Worm (Caenorhabditis elegans) whole organism, late embryonic: ENCODE results near the gene C29G2.6.

Experiments
- F13H6.1 ChIP-seq: sonication (generic microtip); optimal IDR thresholded peaks from 2 replicates; lab custom pipeline; 2016; ENCODE audit warnings: missing genetic modification characterization, missing compliant biosample characterization
- Y22D7AL.16 ChIP-seq: sonication (generic microtip); optimal IDR thresholded peaks from 2 replicates; lab custom pipeline; 2016; ENCODE audit warnings: missing genetic modification characterization, missing compliant biosample characterization
- ahr-1 ChIP-seq: sonication (generic microtip); optimal IDR thresholded peaks from 2 replicates; lab custom pipeline; 2016; ENCODE audit warnings: missing genetic modification characterization, missing compliant biosample characterization
- elt-2 ChIP-seq: sonication (generic microtip); optimal IDR thresholded peaks from 2 replicates; lab custom pipeline; 2016; ENCODE audit warnings: missing genetic modification reagents, missing genetic modification characterization, missing compliant biosample characterization
- elt-4 ChIP-seq: sonication (generic microtip); optimal IDR thresholded peaks from 2 replicates; lab custom pipeline; 2016; ENCODE audit warnings: missing genetic modification characterization, missing compliant biosample characterization
- fkh-10 ChIP-seq: fragments of 150-350 bp; optimal IDR thresholded peaks from 2 replicates; lab custom pipeline; 2014; ENCODE audit warnings: missing biosample characterization, missing genetic modification reagents, missing genetic modification characterization
- nfya-1 ChIP-seq: sonication (generic microtip); optimal IDR thresholded peaks from 2 replicates; lab custom pipeline; 2017; ENCODE audit warnings: missing genetic modification characterization, mild to moderate bottlenecking, missing compliant biosample characterization, antibody characterized with exemption, moderate library complexity
- nhr-11 ChIP-seq: fragments of 150-350 bp; optimal IDR thresholded peaks from 2 replicates; lab custom pipeline; 2014; ENCODE audit warnings: missing biosample characterization, missing genetic modification characterization
- pha-4 ChIP-seq: fragments of 150-350 bp; optimal IDR thresholded peaks from 2 replicates; lab custom pipeline; 2018; ENCODE audit warnings: missing biosample characterization, missing genetic modification reagents, missing genetic modification characterization
- pqm-1 ChIP-seq: sonication (generic microtip); optimal IDR thresholded peaks from 2 replicates; lab custom pipeline; 2016; ENCODE audit warnings: missing genetic modification characterization, missing compliant biosample characterization
- tbx-7 ChIP-seq: sonication (generic microtip); optimal IDR thresholded peaks from 2 replicates; lab custom pipeline; 2016; ENCODE audit warnings: missing genotype, missing genetic modification characterization, missing compliant biosample characterization
- unc-55 ChIP-seq: sonication (generic microtip); optimal IDR thresholded peaks from 2 replicates; lab custom pipeline; 2017; ENCODE audit warnings: missing biosample characterization, missing genetic modification reagents, missing genetic modification characterization
- ztf-16 ChIP-seq: sonication (generic microtip); optimal IDR thresholded peaks from 2 replicates; lab custom pipeline; 2017; ENCODE audit warnings: missing genetic modification characterization, missing compliant biosample characterization

- TF ChIP-seq elt-2 (tag; lab: Kevin White, UChicago) (no peak), ztf-16 (tag; lab: Kevin White, UChicago) (no peak), elt-4 (tag; lab: Kevin White, UChicago) (no peak), ahr-1 (tag; lab: Kevin White, UChicago) (no peak), unc-55 (GFP tag; lab: Kevin White, UChicago) (no peak), F13H6.1 (no peak), pqm-1 (tag; lab: Kevin White, UChicago) (no peak), pha-4 (tag; lab: Kevin White, UChicago) (no peak), Y22D7AL.16 (tag; lab: Kevin White, UChicago) (no peak), nfya-1 (tag; lab: Kevin White, UChicago) (no peak), nhr-11 (tag; lab: Kevin White, UChicago) (no peak), fkh-10 (no peak), tbx-7 (no peak)
These were observed at the start of gene C29G2.6 for ce11 chrV:2585727-2586126.
